Worm (Caenorhabditis elegans): Measurements from ENCODE around the gene srg-17.

- no peak for TF ChIP-seq mdl-1 (tag; optimal IDR thresholded peaks at IDR 0.05)
- TF ChIP-seq ztf-4 (tag; optimal IDR thresholded peaks at IDR 0.05), result no peak
- no peak for TF ChIP-seq unc-62 (GFP tag; optimal IDR thresholded peaks at IDR 0.05)
- no peak for TF ChIP-seq ama-1 (optimal IDR thresholded peaks at IDR 0.05)
- TF ChIP-seq R02D3.7 (tag; optimal IDR thresholded peaks at IDR 0.05), result no peak
- no peak for TF ChIP-seq elt-3 (tag; optimal IDR thresholded peaks at IDR 0.05)
- no peak for TF ChIP-seq lin-13 (GFP tag; optimal IDR thresholded peaks at IDR 0.05)
- no peak for TF ChIP-seq lin-39 (tag; optimal IDR thresholded peaks at IDR 0.05)
- TF ChIP-seq elt-1 (tag; optimal IDR thresholded peaks at IDR 0.05), result no peak
Observed at ce11 chrII:12480811-12481210, 7.3 kb downstream of the srg-17 start, which contains the start of gene arrd-9.

Measured in whole organism, L2 larva.